Worm (Caenorhabditis elegans): ENCODE measurements around the gene trpp-12.

ce11 chrX:2409243-2409741 is at the start of gene trpp-12, which contains the start of gene C43H6.12:
- no peak for TF ChIP-seq dmd-8 (GFP tag; IDR thresholded peaks at IDR 0.05)
- TF ChIP-seq mdl-1 (tag; optimal IDR thresholded peaks at IDR 0.05), result no peak
